Worm (Caenorhabditis elegans) whole organism, L1 larva: ENCODE data around the gene M02D8.5.

Source experiments
- C04F5.9 ChIP-seq: sonication (generic microtip); optimal IDR thresholded peaks from 2 replicates; lab custom pipeline; 2016; ENCODE audit warnings: missing genetic modification characterization, missing compliant biosample characterization
- C16A3.4 ChIP-seq: fragments of 150-350 bp; optimal IDR thresholded peaks from 2 replicates; lab custom pipeline; 2014; ENCODE audit warnings: missing biosample characterization, missing genetic modification characterization
- Y116A8C.19 ChIP-seq: sonication (generic microtip); optimal IDR thresholded peaks from 2 replicates; lab custom pipeline; 2016; ENCODE audit warnings: missing compliant biosample characterization, missing genetic modification characterization, borderline replicate concordance
- aly-2 ChIP-seq: fragments of 150-350 bp; optimal IDR thresholded peaks from 2 replicates; lab custom pipeline; 2014; ENCODE audit warnings: missing biosample characterization, missing genetic modification characterization
- ama-1 ChIP-seq: fragments of 150-350 bp; optimal IDR thresholded peaks from 2 replicates; lab custom pipeline; 2014
- blmp-1 ChIP-seq: fragments of 150-350 bp; optimal IDR thresholded peaks from 2 replicates; lab custom pipeline; 2014; ENCODE audit warnings: missing biosample characterization, missing genetic modification characterization
- ceh-63 ChIP-seq: fragments of 200-800 bp; sonication (Bioruptor generic); optimal IDR thresholded peaks from 2 replicates; lab custom pipeline; 2018; ENCODE audit warnings: mild to moderate bottlenecking, missing genetic modification characterization, missing compliant biosample characterization
- ceh-8 ChIP-seq: fragments of 200-800 bp; sonication (Bioruptor generic); optimal IDR thresholded peaks from 2 replicates; lab custom pipeline; 2018; ENCODE audit warnings: mild to moderate bottlenecking, missing genetic modification characterization, moderate library complexity, missing compliant biosample characterization
- ceh-88 ChIP-seq: fragments of 200-800 bp; sonication (Bioruptor generic); IDR thresholded peaks from 2 replicates; pipeline ENCODE4 v1.3.6; 2022; ENCODE audit warnings: missing genetic modification characterization, missing compliant biosample characterization
- ces-1 ChIP-seq: fragments of 150-350 bp; optimal IDR thresholded peaks from 2 replicates; lab custom pipeline; 2014; ENCODE audit warnings: missing biosample characterization, missing genetic modification reagents, missing genetic modification characterization
- dpl-1 ChIP-seq, 3 experiments: fragments of 150-350 bp in 2 of 3; sonication (generic microtip) in 1 of 3; optimal IDR thresholded peaks; 2 replicates each; lab custom pipeline; 2014 to 2017; ENCODE audit warnings: missing biosample characterization in 3 of 3, missing genetic modification characterization in 3 of 3, missing genetic modification reagents in 3 of 3
- dsc-1 ChIP-seq: sonication (generic microtip); optimal IDR thresholded peaks from 2 replicates; lab custom pipeline; 2016; ENCODE audit warnings: mild to moderate bottlenecking, missing genetic modification characterization, missing compliant biosample characterization
- efl-1 ChIP-seq, 4 experiments: fragments of 150-350 bp; optimal IDR thresholded peaks in 3 of 4; peaks in 1 of 4; 1 replicate in 1 of 4; 2 replicates in 3 of 4; lab custom pipeline; 2014; ENCODE audit warnings: missing biosample characterization in 2 of 4, missing genetic modification characterization in 2 of 4, missing genetic modification reagents in 2 of 4
- efl-3 ChIP-seq: fragments of 200-800 bp; sonication (Bioruptor generic); optimal IDR thresholded peaks from 2 replicates; lab custom pipeline; 2018; ENCODE audit warnings: mild to moderate bottlenecking, missing genetic modification characterization, missing compliant biosample characterization
- egl-13 ChIP-seq: sonication (generic microtip); optimal IDR thresholded peaks from 2 replicates; lab custom pipeline; 2016; ENCODE audit warnings: missing genotype, missing genetic modification reagents, missing genetic modification characterization, missing compliant biosample characterization
- egl-27 ChIP-seq, 2 experiments: fragments of 150-350 bp in 1 of 2; sonication (generic microtip); optimal IDR thresholded peaks; 3 replicates each; lab custom pipeline; 2017 to 2018; ENCODE audit warnings: missing biosample characterization in 2 of 2, missing genetic modification characterization in 2 of 2, missing genetic modification reagents in 2 of 2
- elt-2 ChIP-seq: sonication (generic microtip); optimal IDR thresholded peaks from 2 replicates; lab custom pipeline; 2016; ENCODE audit warnings: missing genetic modification characterization, mild to moderate bottlenecking, inconsistent platforms, missing compliant biosample characterization, missing genetic modification reagents
- elt-3 ChIP-seq, 6 experiments: fragments of 150-350 bp in 1 of 6; sonication (generic microtip); optimal IDR thresholded peaks; 2 replicates each; lab custom pipeline; 2017 to 2018; ENCODE audit warnings: missing biosample characterization in 6 of 6, missing genetic modification characterization in 6 of 6, inconsistent platforms in 1 of 6
- ets-5 ChIP-seq: fragments of 200-800 bp; sonication (Bioruptor generic); IDR thresholded peaks from 2 replicates; pipeline ENCODE4 v1.3.6; 2022; ENCODE audit warnings: missing genetic modification characterization, missing compliant biosample characterization
- fkh-10 ChIP-seq: sonication (generic microtip); optimal IDR thresholded peaks from 2 replicates; lab custom pipeline; 2017; ENCODE audit warnings: missing biosample characterization, missing genetic modification reagents, missing genetic modification characterization
- fkh-4 ChIP-seq: sonication (generic microtip); optimal IDR thresholded peaks from 2 replicates; lab custom pipeline; 2016; ENCODE audit warnings: missing compliant biosample characterization, missing genetic modification characterization, borderline replicate concordance
- fkh-8 ChIP-seq: sonication (generic microtip); optimal IDR thresholded peaks from 2 replicates; lab custom pipeline; 2016; ENCODE audit warnings: mild to moderate bottlenecking, missing genetic modification characterization, missing compliant biosample characterization
- grh-1 ChIP-seq: fragments of 200-800 bp; sonication (Bioruptor generic); IDR thresholded peaks from 2 replicates; pipeline ENCODE4 v1.3.6; 2022; ENCODE audit warnings: missing genetic modification reagents, missing genetic modification characterization, missing compliant biosample characterization
- hpl-2 ChIP-seq: fragments of 150-350 bp; optimal IDR thresholded peaks from 2 replicates; lab custom pipeline; 2014; ENCODE audit warnings: missing biosample characterization, missing genetic modification reagents, missing genetic modification characterization
- irx-1 ChIP-seq: sonication (generic microtip); optimal IDR thresholded peaks from 2 replicates; lab custom pipeline; 2016; ENCODE audit warnings: missing genetic modification characterization, missing compliant biosample characterization
- lin-15B ChIP-seq: fragments of 150-350 bp; sonication (generic microtip); optimal IDR thresholded peaks from 3 replicates; lab custom pipeline; 2014; ENCODE audit warnings: missing biosample characterization, missing genetic modification characterization
- lin-39 ChIP-seq: fragments of 150-350 bp; optimal IDR thresholded peaks from 2 replicates; lab custom pipeline; 2014; ENCODE audit warnings: missing biosample characterization, missing genetic modification reagents, missing genetic modification characterization
- lsy-2 ChIP-seq, 2 experiments: fragments of 150-350 bp; optimal IDR thresholded peaks; 2 replicates each; lab custom pipeline; 2014; ENCODE audit warnings: missing biosample characterization in 2 of 2, missing genetic modification characterization in 2 of 2
- nhr-11 ChIP-seq: fragments of 150-350 bp; optimal IDR thresholded peaks from 2 replicates; lab custom pipeline; 2014; ENCODE audit warnings: missing biosample characterization, missing genetic modification characterization
- nhr-19 ChIP-seq: fragments of 200-800 bp; sonication (Bioruptor generic); conservative IDR thresholded peaks from 2 replicates; pipeline ENCODE4 v1.3.6; 2022; ENCODE audit warnings: missing genetic modification characterization, missing compliant biosample characterization
- nhr-20 ChIP-seq: sonication (generic microtip); optimal IDR thresholded peaks from 2 replicates; lab custom pipeline; 2016; ENCODE audit warnings: mild to moderate bottlenecking, missing genetic modification characterization, missing compliant biosample characterization
- nhr-28 ChIP-seq: fragments of 150-350 bp; optimal IDR thresholded peaks from 2 replicates; lab custom pipeline; 2014; ENCODE audit warnings: missing biosample characterization, missing genetic modification characterization
- nhr-76 ChIP-seq: sonication (generic microtip); optimal IDR thresholded peaks from 2 replicates; lab custom pipeline; 2017; ENCODE audit warnings: missing biosample characterization, missing genetic modification characterization
- pag-3 ChIP-seq: sonication (generic microtip); optimal IDR thresholded peaks from 2 replicates; lab custom pipeline; 2017; ENCODE audit warnings: missing genetic modification characterization, mild to moderate bottlenecking, missing compliant biosample characterization, antibody characterized with exemption, borderline replicate concordance; ENCODE audit not compliant: insufficient read depth
- pax-3 ChIP-seq: fragments of 200-800 bp; sonication (Bioruptor generic); optimal IDR thresholded peaks from 2 replicates; lab custom pipeline; 2018; ENCODE audit warnings: mild to moderate bottlenecking, missing genetic modification characterization, moderate library complexity, missing compliant biosample characterization
- rnt-1 ChIP-seq: sonication (generic microtip); optimal IDR thresholded peaks from 2 replicates; lab custom pipeline; 2016; ENCODE audit warnings: mild to moderate bottlenecking, missing genetic modification characterization, moderate library complexity, missing compliant biosample characterization
- skn-1 ChIP-seq: fragments of 150-350 bp; optimal IDR thresholded peaks from 2 replicates; lab custom pipeline; 2014; ENCODE audit warnings: missing biosample characterization, missing genetic modification characterization
- sox-4 ChIP-seq: sonication (generic microtip); optimal IDR thresholded peaks from 2 replicates; lab custom pipeline; 2016; ENCODE audit warnings: missing genetic modification characterization, missing compliant biosample characterization
- swsn-7 ChIP-seq: sonication (generic microtip); optimal IDR thresholded peaks from 2 replicates; lab custom pipeline; 2016; ENCODE audit warnings: missing genetic modification characterization, missing compliant biosample characterization
- tlp-1 ChIP-seq: fragments of 150-350 bp; optimal IDR thresholded peaks from 2 replicates; lab custom pipeline; 2014; ENCODE audit warnings: missing biosample characterization, missing genetic modification characterization
- unc-62 ChIP-seq: fragments of 150-350 bp; optimal IDR thresholded peaks from 2 replicates; lab custom pipeline; 2014; ENCODE audit warnings: missing biosample characterization, missing genetic modification reagents, missing genetic modification characterization
- unc-98 ChIP-seq: fragments of 200-800 bp; sonication (Bioruptor generic); IDR thresholded peaks from 2 replicates; pipeline ENCODE4 v1.3.6; 2022; ENCODE audit warnings: missing genetic modification characterization, missing compliant biosample characterization

M02D8.5 gene

ce11 chrX:8723840-8724239 lies 37.6 kb downstream of the M02D8.5 start (continued):
- TF ChIP-seq lin-39 (tag; lab: Kevin White, UChicago) (no peak), egl-27 (tag; optimal IDR thresholded peaks at IDR 0.05; lab: Kevin White, UChicago) (no peak), nhr-19 (GFP tag; lab: Robert Waterston, UW) (peak; percentile 46), lin-15B (no peak), skn-1 (no peak), tlp-1 (no peak), elt-3 (tag; optimal IDR thresholded peaks at IDR 0.05; lab: Kevin White, UChicago) (no peak), irx-1 (no peak), efl-3 (no peak), nhr-28 (no peak), pag-3 (tag; lab: Kevin White, UChicago) (peak; percentile 97), ets-5 (no peak), pax-3 (tag; lab: Kevin White, UChicago) (no peak), ces-1 (no peak), swsn-7 (tag; lab: Kevin White, UChicago) (peak; percentile 26), aly-2 (no peak), sox-4 (no peak), nhr-76 (tag; lab: Kevin White, UChicago) (no peak), C04F5.9 (tag; lab: Kevin White, UChicago) (no peak), elt-2 (no peak), lsy-2 (tag; optimal IDR thresholded peaks at IDR 0.05; lab: Kevin White, UChicago) (peak in 1 of 2 experiments; percentile 62), unc-62 (GFP tag; lab: Kevin White, UChicago) (no peak), hpl-2 (no peak), Y116A8C.19 (no peak), unc-98 (GFP tag; lab: Robert Waterston, UW) (no peak), C16A3.4 (tag; lab: Kevin White, UChicago) (no peak), efl-1 (optimal IDR thresholded peaks at IDR 0.05; lab: Kevin White, UChicago) (no peak), efl-1 (GFP tag; optimal IDR thresholded peaks at IDR 0.05 in 1 of 2; lab: Kevin White, UChicago) (no peak), ama-1 (lab: Kevin White, UChicago) (no peak), fkh-10 (GFP tag; lab: Kevin White, UChicago) (no peak), grh-1 (no peak)

ce11 chrX:8723127-8723600 lies 38.2 kb downstream of the M02D8.5 start, which contains the start of gene tnt-2:
Gene tnt-2 (minus strand): TSS chrX:8723550.
- TF ChIP-seq rnt-1 (tag; lab: Kevin White, UChicago) = no peak
- no peak for TF ChIP-seq nhr-20
- no peak for TF ChIP-seq fkh-8 (tag; lab: Kevin White, UChicago)
- TF ChIP-seq swsn-7 (tag; lab: Kevin White, UChicago) = no peak
- TF ChIP-seq dsc-1 = no peak
- TF ChIP-seq C04F5.9 (tag; lab: Kevin White, UChicago) = no peak
- TF ChIP-seq ceh-8 (GFP tag; lab: Kevin White, UChicago) = no peak
- TF ChIP-seq hpl-2 = no peak
- no peak for TF ChIP-seq blmp-1 (tag; lab: Kevin White, UChicago)
- TF ChIP-seq fkh-4 (tag; lab: Kevin White, UChicago) = no peak
- TF ChIP-seq lin-15B = no peak
- TF ChIP-seq skn-1 = no peak
- TF ChIP-seq lsy-2 (tag; optimal IDR thresholded peaks at IDR 0.05; lab: Kevin White, UChicago) = no peak
- no peak for TF ChIP-seq ets-5
- TF ChIP-seq nhr-19 (GFP tag; lab: Robert Waterston, UW) = no peak
- TF ChIP-seq ceh-63 (GFP tag; lab: Kevin White, UChicago) = no peak
- TF ChIP-seq ceh-88 (GFP tag; lab: Robert Waterston, UW) = no peak
- no peak for TF ChIP-seq nhr-11
- TF ChIP-seq egl-13 (tag; lab: Kevin White, UChicago) = no peak
- TF ChIP-seq dpl-1 (GFP tag; optimal IDR thresholded peaks at IDR 0.05; lab: Kevin White, UChicago) = no peak
